Fruit fly (Drosophila melanogaster) Kc167 (cell line): Measurements from ENCODE around the gene CG4465.

ENCODE experiments used
- Myc ChIP-seq: fragments of >200 bp; optimal IDR thresholded peaks from 2 replicates; lab custom pipeline; 2017; ENCODE audit warnings: missing external identifiers
- Sin3A ChIP-seq: fragments of >200 bp; optimal IDR thresholded peaks from 2 replicates; lab custom pipeline; 2018; ENCODE audit warnings: missing external identifiers
- h ChIP-seq: fragments of >200 bp; optimal IDR thresholded peaks from 3 replicates; lab custom pipeline; 2018; ENCODE audit warnings: missing external identifiers
- insv ChIP-seq: fragments of >200 bp; optimal IDR thresholded peaks from 3 replicates; lab custom pipeline; 2018; ENCODE audit warnings: missing external identifiers
- psq ChIP-seq: fragments of >200 bp; optimal IDR thresholded peaks from 2 replicates; lab custom pipeline; 2017; ENCODE audit warnings: missing external identifiers
- ttk ChIP-seq: sonication (Bioruptor generic); optimal IDR thresholded peaks from 2 replicates; lab custom pipeline; 2017; ENCODE audit warnings: missing external identifiers

- TF ChIP-seq psq (lab: Kevin White, UChicago) = no peak
- no peak for TF ChIP-seq h (lab: Kevin White, UChicago)
- TF ChIP-seq Myc (lab: Kevin White, UChicago) = no peak
- TF ChIP-seq ttk (lab: Kevin White, UChicago) = no peak
- no peak for TF ChIP-seq insv (lab: Kevin White, UChicago)
- no peak for TF ChIP-seq Sin3A (lab: Kevin White, UChicago)
Measured at dm6 chr3R:19909541-19910182, 8.0 kb downstream of the CG4465 start.
